Worm (Caenorhabditis elegans): ENCODE measurements around the gene B0035.15.
"Not testable (repeated sequence)": the region's sequence is repeated elsewhere in the genome, so short reads cannot be mapped to it uniquely, and the experiment has no call there.

Gene B0035.15

DNA sequence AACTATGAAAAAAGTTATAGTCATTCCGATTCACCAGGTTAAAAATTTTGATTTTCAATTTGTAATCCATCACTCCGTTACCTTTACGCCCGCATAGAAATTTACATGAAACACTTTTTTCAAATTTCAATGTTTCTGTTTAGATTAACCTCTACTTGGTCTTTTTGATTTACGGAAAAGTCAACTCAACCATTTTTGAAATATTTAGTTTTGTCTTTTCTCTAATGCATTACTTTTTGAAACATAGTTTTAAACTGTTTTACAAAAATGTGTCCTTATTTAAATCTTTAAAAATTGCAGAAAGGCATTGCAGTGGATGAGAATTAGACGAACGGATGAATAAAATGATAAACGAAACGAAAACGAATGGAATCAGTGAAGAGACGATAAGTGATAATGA lies 24.9 kb downstream of the B0035.15 start, which contains the start of gene gtl-2:
gtl-2 (plus strand) TSS at position 301 of the 400 bp plus-strand sequence.
- no peak for TF ChIP-seq unc-62 (GFP tag; optimal IDR thresholded peaks at IDR 0.05)
- no peak for TF ChIP-seq sem-2 (GFP tag; optimal IDR thresholded peaks at IDR 0.05)
- no peak for TF ChIP-seq elt-1 (tag; optimal IDR thresholded peaks at IDR 0.05; ENCODE audit: borderline replicate concordance, insufficient read depth)
- TF ChIP-seq nhr-12 (tag; optimal IDR thresholded peaks at IDR 0.05): no peak
- TF ChIP-seq pha-4 (tag; optimal IDR thresholded peaks at IDR 0.05): no peak
- no peak for TF ChIP-seq flh-1 (GFP tag; optimal IDR thresholded peaks at IDR 0.05)
- no peak for TF ChIP-seq ceh-83 (GFP tag; optimal IDR thresholded peaks at IDR 0.05)
- no peak for TF ChIP-seq drap-1 (GFP tag; optimal IDR thresholded peaks at IDR 0.05)
- no peak for TF ChIP-seq lsy-2 (tag; optimal IDR thresholded peaks at IDR 0.05)
- TF ChIP-seq nhr-2 (tag; optimal IDR thresholded peaks at IDR 0.05): no peak
- no peak for TF ChIP-seq zip-8 (tag; optimal IDR thresholded peaks at IDR 0.05)

DNA sequence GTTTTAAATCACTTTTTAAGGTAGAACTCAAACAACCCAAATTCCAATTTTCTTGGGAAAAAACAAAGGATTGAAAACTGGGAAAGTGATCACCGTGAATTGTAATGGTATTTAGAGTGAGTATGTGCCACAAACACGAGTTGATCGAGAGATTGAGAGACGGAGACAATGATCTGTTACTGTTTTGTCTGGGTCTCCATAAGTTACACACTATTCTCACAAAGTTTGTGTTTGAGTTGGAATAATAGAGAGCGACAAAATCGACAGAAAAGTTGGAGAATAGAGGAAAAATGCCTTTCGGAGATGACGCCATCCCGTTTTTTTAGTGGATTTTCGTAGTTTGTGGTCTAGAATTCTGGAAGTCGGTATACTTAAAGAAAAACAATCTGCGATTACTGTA lies 26.8 kb downstream of the B0035.15 start, which contains the start of gene nhr-7:
nhr-7 (minus strand) TSS at position 101 of the 400 bp plus-strand sequence.
- TF ChIP-seq unc-62 (GFP tag; optimal IDR thresholded peaks at IDR 0.05): no peak
- TF ChIP-seq hlh-1 (tag; optimal IDR thresholded peaks at IDR 0.05): no peak
- TF ChIP-seq ceh-39 (tag; optimal IDR thresholded peaks at IDR 0.05): no peak
- no peak for TF ChIP-seq ceh-43 (GFP tag; optimal IDR thresholded peaks at IDR 0.05)

ce11 chrIV:11269483-11269882 lies 28.6 kb downstream of the B0035.15 start:
- TF ChIP-seq lin-32 (GFP tag; optimal IDR thresholded peaks at IDR 0.05) (no peak), sem-2 (GFP tag; optimal IDR thresholded peaks at IDR 0.05) (no peak), unc-39 (tag; optimal IDR thresholded peaks at IDR 0.05) (no peak), ces-1 (GFP tag; optimal IDR thresholded peaks at IDR 0.05) (no peak), nhr-76 (tag; optimal IDR thresholded peaks at IDR 0.05) (no peak), snpc-4 (tag; optimal IDR thresholded peaks at IDR 0.05) (no peak), hlh-1 (tag; optimal IDR thresholded peaks at IDR 0.05) (no peak), mab-5 (tag; optimal IDR thresholded peaks at IDR 0.05) (no peak), cnd-1 (tag; optimal IDR thresholded peaks at IDR 0.05) (no peak), nhr-2 (tag; optimal IDR thresholded peaks at IDR 0.05) (no peak), mls-2 (tag; optimal IDR thresholded peaks at IDR 0.05) (no peak)

ce11 chrIV:11266090-11266489 lies 32.0 kb downstream of the B0035.15 start, which contains the start of gene col-127:
TSS of gene col-127 (minus strand) at chrIV:11266190.
- TF ChIP-seq drap-1 (GFP tag; optimal IDR thresholded peaks at IDR 0.05) (no peak), bed-3 (GFP tag; optimal IDR thresholded peaks at IDR 0.05) (no peak), hlh-1 (tag; optimal IDR thresholded peaks at IDR 0.05) (no peak), tbx-8 (GFP tag; optimal IDR thresholded peaks at IDR 0.05) (no peak), ztf-11 (tag; optimal IDR thresholded peaks at IDR 0.05) (no peak), ceh-83 (GFP tag; optimal IDR thresholded peaks at IDR 0.05) (no peak), nhr-237 (tag; optimal IDR thresholded peaks at IDR 0.05) (no peak), nhr-28 (tag; optimal IDR thresholded peaks at IDR 0.05) (no peak), nhr-12 (tag; optimal IDR thresholded peaks at IDR 0.05) (no peak)

DNA sequence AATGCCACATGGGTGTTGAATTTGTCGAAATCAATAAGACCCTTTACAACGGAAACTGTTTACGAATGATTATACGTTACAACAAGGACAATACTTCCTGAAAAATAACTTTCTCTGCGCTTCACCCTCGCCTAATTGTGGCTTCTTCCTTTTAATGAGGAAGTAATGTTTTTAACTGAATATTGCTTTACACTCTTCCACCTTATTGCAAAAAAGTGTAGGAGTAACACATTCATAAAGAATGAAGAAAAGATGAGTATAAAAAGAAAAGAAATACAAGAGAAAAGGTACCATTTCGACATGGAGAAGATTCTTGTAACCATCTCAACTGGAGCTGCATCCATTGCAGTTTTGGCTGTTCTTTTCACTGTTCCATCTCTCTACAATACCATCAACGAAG lies 35.0 kb downstream of the B0035.15 start, which contains the start of gene col-126:
col-126 (plus strand) TSS at position 301 of the 400 bp plus-strand sequence.
- TF ChIP-seq ham-2 (GFP tag; optimal IDR thresholded peaks at IDR 0.05); sem-2 (GFP tag; optimal IDR thresholded peaks at IDR 0.05); unc-120 (tag; optimal IDR thresholded peaks at IDR 0.05; ENCODE audit: poor library complexity, severe bottlenecking): not testable (repeated sequence)

DNA sequence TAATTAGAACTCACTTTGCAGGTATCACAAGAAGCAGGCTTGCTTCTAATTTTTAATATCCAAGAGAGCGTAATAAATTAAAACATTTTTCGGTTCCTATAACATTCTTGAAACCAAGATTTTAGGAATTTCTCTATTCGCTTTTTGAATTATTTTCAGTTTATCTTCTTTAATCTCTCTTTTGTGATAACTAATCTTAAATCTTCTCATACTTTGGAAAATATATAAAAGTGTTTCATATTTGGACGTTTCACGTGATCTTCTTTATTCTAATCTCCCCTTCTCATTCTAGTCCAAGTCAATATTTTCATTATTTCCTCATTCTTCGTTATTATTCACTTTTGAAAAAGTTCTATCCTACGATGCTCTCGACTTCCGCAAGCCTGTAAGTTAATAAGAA lies 36.5 kb downstream of the B0035.15 start, which contains the start of gene F54D1.1:
F54D1.1 (plus strand) TSS at position 301 of the 400 bp plus-strand sequence.
- TF ChIP-seq sptf-1 (tag; optimal IDR thresholded peaks at IDR 0.05): no peak
- TF ChIP-seq nhr-28 (tag; optimal IDR thresholded peaks at IDR 0.05): no peak
- no peak for TF ChIP-seq lin-32 (GFP tag; optimal IDR thresholded peaks at IDR 0.05)
- TF ChIP-seq cnd-1 (tag; optimal IDR thresholded peaks at IDR 0.05): no peak
- TF ChIP-seq nhr-12 (tag; optimal IDR thresholded peaks at IDR 0.05): no peak
- TF ChIP-seq mls-2 (tag; optimal IDR thresholded peaks at IDR 0.05): no peak
- no peak for TF ChIP-seq ham-2 (GFP tag; optimal IDR thresholded peaks at IDR 0.05)
- TF ChIP-seq ceh-43 (GFP tag; optimal IDR thresholded peaks at IDR 0.05): no peak
- no peak for TF ChIP-seq ztf-11 (tag; optimal IDR thresholded peaks at IDR 0.05)
- no peak for TF ChIP-seq mep-1 (tag; optimal IDR thresholded peaks at IDR 0.05)
- no peak for TF ChIP-seq hlh-1 (tag; optimal IDR thresholded peaks at IDR 0.05)
- no peak for TF ChIP-seq zip-8 (tag; optimal IDR thresholded peaks at IDR 0.05)

Data from whole organism, mixed stage, embryonic.